Worm (Caenorhabditis elegans) whole organism, early embryonic: Measurements from ENCODE around the gene F45E1.1.

ENCODE experiments used
- F13C5.2 ChIP-seq: sonication (generic microtip); optimal IDR thresholded peaks from 2 replicates; lab custom pipeline; 2017; ENCODE audit warnings: mild to moderate bottlenecking, missing genetic modification characterization, inconsistent platforms, missing compliant biosample characterization
- ama-1 ChIP-seq: fragments of 150-350 bp; optimal IDR thresholded peaks from 2 replicates; lab custom pipeline; 2014
- flt-1 ChIP-seq: fragments of 200-800 bp; sonication (Bioruptor generic); IDR thresholded peaks from 2 replicates; pipeline ENCODE4 v1.3.6; 2022; ENCODE audit warnings: missing genetic modification characterization, missing compliant biosample characterization
- pes-1 ChIP-seq: fragments of 200-800 bp; sonication (Bioruptor generic); IDR thresholded peaks from 2 replicates; pipeline ENCODE4 v1.3.6; 2022; ENCODE audit warnings: missing genetic modification reagents, missing genetic modification characterization, missing compliant biosample characterization
- tbx-37 ChIP-seq: fragments of 200-800 bp; sonication (Bioruptor generic); conservative IDR thresholded peaks from 2 replicates; pipeline ENCODE4 v1.3.6; 2022; ENCODE audit warnings: missing genetic modification reagents, missing genetic modification characterization, missing compliant biosample characterization
- tra-4 ChIP-seq: sonication (generic microtip); optimal IDR thresholded peaks from 2 replicates; lab custom pipeline; 2017; ENCODE audit warnings: missing genetic modification characterization, missing compliant biosample characterization

DNA sequence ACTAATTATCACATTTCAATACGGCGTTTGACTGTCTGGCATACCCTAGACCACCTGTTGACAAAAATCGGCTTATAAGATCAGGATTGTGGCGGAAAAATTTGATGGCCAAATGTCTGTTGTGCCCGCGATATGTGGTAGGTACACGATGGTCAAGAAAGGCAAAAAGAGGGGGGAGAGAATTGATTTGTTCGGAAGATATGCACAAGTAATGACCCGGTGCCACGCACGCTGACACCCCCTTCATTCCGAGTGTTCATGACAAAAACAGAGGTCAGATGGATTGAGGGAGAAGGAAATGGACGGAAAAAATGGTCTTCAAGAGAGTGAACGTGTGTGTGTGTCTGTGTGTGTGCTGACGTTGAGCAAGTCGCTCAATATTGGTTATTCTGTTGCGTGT lies 38.0 kb upstream of the F45E1.1 start:
- TF ChIP-seq pes-1 (no peak), tra-4 (tag; lab: Kevin White, UChicago) (no peak), flt-1 (GFP tag; lab: Robert Waterston, UW) (no peak), ama-1 (no peak), F13C5.2 (tag; lab: Kevin White, UChicago) (no peak), tbx-37 (GFP tag; lab: Robert Waterston, UW) (no peak)
